Worm (Caenorhabditis elegans) whole organism, young adult: ENCODE measurements around the gene aars-1.

Experiments
- T07F8.4 ChIP-seq: sonication (generic microtip); optimal IDR thresholded peaks from 2 replicates; lab custom pipeline; 2016; ENCODE audit warnings: mild to moderate bottlenecking, missing genetic modification characterization, moderate library complexity, missing compliant biosample characterization
- aptf-3 ChIP-seq: fragments of 200-800 bp; sonication (Bioruptor generic); IDR thresholded peaks from 2 replicates; pipeline ENCODE4 v1.3.6; 2022; ENCODE audit warnings: missing genetic modification characterization, missing compliant biosample characterization
- ceh-58 ChIP-seq: fragments of 200-800 bp; sonication (Bioruptor generic); IDR thresholded peaks from 2 replicates; pipeline ENCODE4 v1.3.6; 2022; ENCODE audit warnings: missing genetic modification characterization, missing compliant biosample characterization
- chd-7 ChIP-seq: sonication (generic microtip); optimal IDR thresholded peaks from 2 replicates; lab custom pipeline; 2016; ENCODE audit warnings: mild to moderate bottlenecking, missing genetic modification characterization, moderate library complexity, missing compliant biosample characterization
- die-1 ChIP-seq: sonication (generic microtip); optimal IDR thresholded peaks from 2 replicates; lab custom pipeline; 2016; ENCODE audit warnings: missing genotype, mild to moderate bottlenecking, missing genetic modification characterization, missing compliant biosample characterization
- dpl-1 ChIP-seq: fragments of 150-350 bp; optimal IDR thresholded peaks from 2 replicates; lab custom pipeline; 2014; ENCODE audit warnings: missing biosample characterization, missing genetic modification reagents, missing genetic modification characterization
- efl-1 ChIP-seq: fragments of 150-350 bp; optimal IDR thresholded peaks from 2 replicates; lab custom pipeline; 2014; ENCODE audit warnings: missing biosample characterization, missing genetic modification reagents, missing genetic modification characterization
- hlh-12 ChIP-seq: sonication (generic microtip); optimal IDR thresholded peaks from 2 replicates; lab custom pipeline; 2016; ENCODE audit warnings: missing genetic modification characterization, missing compliant biosample characterization
- hmg-1.2 ChIP-seq: fragments of 200-800 bp; sonication (Bioruptor generic); IDR thresholded peaks from 2 replicates; pipeline ENCODE4 v1.3.6; 2022; ENCODE audit warnings: missing genetic modification reagents, missing genetic modification characterization, missing compliant biosample characterization
- hmg-20 ChIP-seq: fragments of 200-800 bp; sonication (Bioruptor generic); IDR thresholded peaks from 2 replicates; pipeline ENCODE4 v1.3.6; 2022; ENCODE audit warnings: missing genetic modification reagents, missing genetic modification characterization, missing compliant biosample characterization
- lag-1 ChIP-seq: fragments of 200-800 bp; sonication (Bioruptor generic); IDR thresholded peaks from 2 replicates; pipeline ENCODE4 v1.3.6; 2022; ENCODE audit warnings: missing genetic modification reagents, missing genetic modification characterization, missing compliant biosample characterization
- nfya-1 ChIP-seq: sonication (generic microtip); optimal IDR thresholded peaks from 2 replicates; lab custom pipeline; 2017; ENCODE audit warnings: antibody characterized with exemption, missing compliant biosample characterization, missing genetic modification characterization, borderline replicate concordance; ENCODE audit not compliant: insufficient read depth
- pha-4 ChIP-seq: fragments of 150-350 bp; sonication (generic microtip); optimal IDR thresholded peaks from 2 replicates; lab custom pipeline; 2014; ENCODE audit warnings: missing biosample characterization, missing genetic modification reagents, missing genetic modification characterization
- ztf-26 ChIP-seq: sonication (generic microtip); optimal IDR thresholded peaks from 2 replicates; lab custom pipeline; 2017; ENCODE audit warnings: missing genetic modification characterization, missing compliant biosample characterization

DNA sequence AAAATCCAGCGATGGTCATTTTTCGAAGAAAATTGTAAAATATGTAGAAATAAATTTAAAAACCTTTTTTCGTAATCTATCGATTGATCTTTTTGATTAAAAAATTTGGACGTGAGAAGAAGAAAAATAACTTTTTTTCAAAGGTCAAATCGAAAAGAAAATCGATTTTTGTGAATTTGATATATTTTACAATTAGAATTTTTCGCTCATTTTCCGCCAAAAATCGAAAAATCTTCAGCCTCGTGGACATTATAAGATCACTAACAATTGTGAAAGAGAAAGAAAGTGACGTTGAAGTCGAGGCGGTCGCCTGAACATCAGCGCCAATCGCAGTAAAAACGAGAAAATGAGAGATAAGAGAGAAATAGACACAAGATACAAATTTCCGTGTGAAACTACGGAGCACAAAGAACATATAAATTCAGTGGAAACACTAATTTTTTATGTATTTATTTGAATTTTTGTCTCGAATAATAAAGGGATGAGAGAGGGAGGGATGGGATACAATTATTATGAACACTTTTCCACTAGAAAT is 5.3 kb upstream of the aars-1 start, which contains the start of gene cisd-1:
- TF ChIP-seq hmg-20 (GFP tag; lab: Robert Waterston, UW) (no peak), die-1 (no peak), chd-7 (tag; lab: Kevin White, UChicago) (no peak), nfya-1 (tag; lab: Kevin White, UChicago) (no peak), dpl-1 (no peak), T07F8.4 (tag; lab: Kevin White, UChicago) (no peak), hmg-1.2 (GFP tag; lab: Robert Waterston, UW) (no peak), lag-1 (no peak), ztf-26 (tag; lab: Kevin White, UChicago) (no peak), aptf-3 (GFP tag; lab: Robert Waterston, UW) (no peak), ceh-58 (no peak), pha-4 (no peak), hlh-12 (tag; lab: Kevin White, UChicago) (no peak), efl-1 (no peak)
